Fruit fly (Drosophila melanogaster) whole organism, pupa: ENCODE data around the gene Pldn.
A peak's percentile ranks its signal among the peaks of the same experiment; 100 is the strongest.

ENCODE experiments used
- CG10348 ChIP-seq: fragments of 200-800 bp; sonication (Bioruptor generic); IDR thresholded peaks from 2 replicates; pipeline ENCODE4 v1.3.6; 2022; ENCODE audit warnings: missing biosample characterization, missing genetic modification characterization
- CG13204 ChIP-seq: fragments of 200-800 bp; sonication (Bioruptor generic); optimal IDR thresholded peaks from 2 replicates; lab custom pipeline; 2018; ENCODE audit warnings: missing biosample characterization, mild to moderate bottlenecking, missing genetic modification characterization, moderate library complexity
- CG14655 ChIP-seq: fragments of 200-800 bp; sonication (Bioruptor generic); optimal IDR thresholded peaks from 3 replicates; lab custom pipeline; 2017; ENCODE audit warnings: mild to moderate bottlenecking, missing biosample characterization, missing genetic modification reagents, missing genetic modification characterization
- CG15710 ChIP-seq: fragments of 200-800 bp; sonication (Bioruptor generic); optimal IDR thresholded peaks from 2 replicates; lab custom pipeline; 2018; ENCODE audit warnings: missing biosample characterization, mild to moderate bottlenecking, missing genetic modification characterization, moderate library complexity
- CG17806 ChIP-seq: fragments of 200-800 bp; sonication (Bioruptor generic); optimal IDR thresholded peaks from 2 replicates; lab custom pipeline; 2018; ENCODE audit warnings: missing biosample characterization, mild to moderate bottlenecking, missing genetic modification characterization, moderate library complexity
- CG32121 ChIP-seq: fragments of 200-800 bp; sonication (Bioruptor generic); IDR thresholded peaks from 2 replicates; pipeline ENCODE4 v1.3.6; 2022; ENCODE audit warnings: missing biosample characterization, missing genetic modification characterization
- CG34367 ChIP-seq: fragments of 200-800 bp; sonication (Bioruptor generic); optimal IDR thresholded peaks from 2 replicates; lab custom pipeline; 2018; ENCODE audit warnings: missing biosample characterization, mild to moderate bottlenecking, missing genetic modification characterization
- CG4496 ChIP-seq: fragments of 200-800 bp; sonication (Bioruptor generic); IDR thresholded peaks from 3 replicates; pipeline ENCODE4 v1.3.6; 2022; ENCODE audit warnings: missing biosample characterization, missing genetic modification characterization
- CG8159 ChIP-seq: fragments of 200-800 bp; sonication (Bioruptor generic); optimal IDR thresholded peaks from 3 replicates; lab custom pipeline; 2018; ENCODE audit warnings: missing biosample characterization, mild to moderate bottlenecking, missing genetic modification characterization, moderate library complexity
- CG8301 ChIP-seq: fragments of 200-800 bp; sonication (Bioruptor generic); optimal IDR thresholded peaks from 2 replicates; lab custom pipeline; 2018; ENCODE audit warnings: missing biosample characterization, mild to moderate bottlenecking, missing genetic modification characterization
- CG9948 ChIP-seq: fragments of 200-800 bp; sonication (Bioruptor generic); optimal IDR thresholded peaks from 2 replicates; lab custom pipeline; 2018; ENCODE audit warnings: missing biosample characterization, mild to moderate bottlenecking, missing genetic modification characterization, moderate library complexity
- D1 ChIP-seq: fragments of 200-800 bp; sonication (Bioruptor generic); optimal IDR thresholded peaks from 2 replicates; lab custom pipeline; 2018; ENCODE audit warnings: missing biosample characterization, mild to moderate bottlenecking, missing genetic modification characterization, moderate library complexity
- EcR ChIP-seq: fragments of 200-800 bp; sonication (Bioruptor generic); optimal IDR thresholded peaks from 3 replicates; lab custom pipeline; 2019; ENCODE audit warnings: missing biosample characterization, missing genetic modification characterization, mild to moderate bottlenecking, moderate library complexity, missing genetic modification reagents
- Ets98B ChIP-seq: fragments of 200-800 bp; sonication (Bioruptor generic); IDR thresholded peaks from 2 replicates; pipeline ENCODE4 v1.3.6; 2022; ENCODE audit warnings: missing biosample characterization, missing genetic modification characterization
- Pif1A ChIP-seq: fragments of 200-800 bp; sonication (Bioruptor generic); optimal IDR thresholded peaks from 3 replicates; lab custom pipeline; 2016; ENCODE audit warnings: missing biosample characterization, missing genetic modification characterization
- Pif1B ChIP-seq: fragments of 200-800 bp; sonication (Bioruptor generic); optimal IDR thresholded peaks from 3 replicates; lab custom pipeline; 2016; ENCODE audit warnings: missing biosample characterization, missing genetic modification characterization
- Snoo ChIP-seq: fragments of 200-800 bp; sonication (Bioruptor generic); optimal IDR thresholded peaks from 3 replicates; lab custom pipeline; 2017; ENCODE audit warnings: missing biosample characterization, mild to moderate bottlenecking, missing genetic modification characterization, inconsistent platforms
- fd96Ca ChIP-seq: fragments of 200-800 bp; sonication (Bioruptor generic); IDR thresholded peaks from 3 replicates; pipeline ENCODE4 v1.3.6; 2022; ENCODE audit warnings: missing biosample characterization, missing genetic modification characterization
- rn ChIP-seq: fragments of 200-800 bp; sonication (Bioruptor generic); IDR thresholded peaks from 2 replicates; pipeline ENCODE4 v1.3.6; 2022; ENCODE audit warnings: missing biosample characterization, missing genetic modification characterization

The Pldn gene

DNA sequence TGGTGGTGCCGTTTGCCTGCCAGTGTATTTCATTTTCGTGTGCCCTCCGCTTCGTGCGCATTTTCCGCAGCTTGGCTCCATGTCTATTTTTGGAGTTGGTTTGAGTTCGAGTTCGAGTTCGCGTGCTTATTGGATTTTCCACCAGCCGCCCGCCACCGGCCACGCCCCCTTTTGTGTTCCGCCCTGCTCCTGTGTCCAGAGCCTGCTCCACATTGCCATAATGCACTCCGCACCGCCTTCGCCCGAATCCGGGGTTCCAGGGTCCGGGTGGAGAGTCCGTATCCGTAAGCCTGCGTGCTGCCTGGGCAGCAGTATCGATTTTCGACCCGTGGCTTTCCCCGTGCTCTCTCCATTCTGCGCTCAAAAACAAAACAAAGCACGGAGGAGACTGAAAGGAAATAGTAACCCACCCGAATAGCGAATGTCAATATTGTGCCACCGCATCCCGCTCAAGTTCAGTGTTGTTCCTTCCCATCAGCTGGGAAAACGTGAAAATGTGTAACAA is 12.8 kb downstream of the Pldn start:
- TF ChIP-seq CG15710 = no peak

DNA sequence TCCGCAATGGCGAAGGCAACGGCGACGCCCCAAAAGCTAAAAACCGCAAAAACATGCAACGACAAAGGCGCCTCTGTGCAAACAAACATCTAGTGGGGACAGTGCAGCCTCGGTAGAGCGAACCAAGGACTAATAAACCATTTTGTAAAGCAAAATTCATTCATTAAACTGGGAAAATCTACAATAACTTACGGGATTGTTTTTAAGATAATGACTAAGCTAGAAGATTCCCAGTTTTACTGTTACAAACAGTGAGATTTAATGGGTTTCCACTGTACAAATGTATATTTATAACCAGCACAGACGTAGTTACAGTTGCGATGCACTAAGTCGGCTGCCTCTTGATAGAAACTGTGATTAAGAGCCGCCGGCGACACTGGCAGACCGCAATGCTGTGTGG is 35.0 kb downstream of the Pldn start:
- TF ChIP-seq rn (GFP tag; lab: Robert Waterston, UW) (peak; percentile 38; the same call in 1 of the 2 replicates), CG15710 (peak; percentile 54), CG8301 (tag; lab: Kevin White, UChicago) (peak; percentile 63), CG4496 (peak; percentile 93), Snoo (tag; lab: Kevin White, UChicago) (no peak), CG10348 (GFP tag; lab: Robert Waterston, UW) (peak; percentile 85; the same call in 1 of the 2 replicates), Ets98B (GFP tag; lab: Robert Waterston, UW) (peak; percentile 92), CG32121 (peak; percentile 82), EcR (GFP tag; lab: Kevin White, UChicago) (no peak), CG9948 (tag; lab: Kevin White, UChicago) (no peak), CG8159 (peak; percentile 59), Pif1B (peak; percentile 7), CG34367 (tag; lab: Kevin White, UChicago) (peak; percentile 37), CG14655 (GFP tag; lab: Kevin White, UChicago) (peak; percentile 82), fd96Ca (GFP tag; lab: Robert Waterston, UW) (peak; percentile 91), Pif1A (GFP tag; lab: Kevin White, UChicago) (peak; percentile 50), D1 (tag; lab: Kevin White, UChicago) (no peak), CG17806 (tag; lab: Kevin White, UChicago) (peak; percentile 51)
- TF ChIP-seq, all 21 proteins: peak for 14

DNA sequence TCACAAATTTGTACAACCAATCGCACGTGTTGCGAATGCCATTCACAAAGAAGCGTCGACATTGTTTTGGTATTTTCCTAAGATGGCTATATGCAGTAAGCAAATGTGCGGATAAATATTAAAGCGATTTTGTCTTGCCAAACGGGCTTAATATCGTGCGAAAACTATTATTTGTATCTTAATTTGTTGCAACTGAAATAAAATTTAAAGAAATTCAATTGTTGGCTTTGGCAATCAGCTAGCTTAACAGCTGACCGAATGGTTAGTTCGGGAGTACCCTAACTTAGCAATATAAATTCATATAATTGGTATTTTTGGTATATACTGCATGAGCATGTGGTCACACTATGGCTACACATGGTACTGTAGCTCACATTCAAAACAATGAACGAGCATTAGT is 42.8 kb downstream of the Pldn start, which contains the start of the genes RIOK1 and Polr3H:
TSS of gene RIOK1 (minus strand) at position 65 of the 400 bp plus-strand sequence.
TSS of gene Polr3H (plus strand) at position 347 of the 400 bp plus-strand sequence.
- TF ChIP-seq CG10348 (GFP tag; lab: Robert Waterston, UW) (no peak), CG34367 (tag; lab: Kevin White, UChicago) (peak; percentile 28), fd96Ca (GFP tag; lab: Robert Waterston, UW) (peak; percentile 66; the same call in 2 of the 3 replicates), CG4496 (peak; percentile 30; the same call in 1 of the 3 replicates), Ets98B (GFP tag; lab: Robert Waterston, UW) (peak; percentile 60)

DNA sequence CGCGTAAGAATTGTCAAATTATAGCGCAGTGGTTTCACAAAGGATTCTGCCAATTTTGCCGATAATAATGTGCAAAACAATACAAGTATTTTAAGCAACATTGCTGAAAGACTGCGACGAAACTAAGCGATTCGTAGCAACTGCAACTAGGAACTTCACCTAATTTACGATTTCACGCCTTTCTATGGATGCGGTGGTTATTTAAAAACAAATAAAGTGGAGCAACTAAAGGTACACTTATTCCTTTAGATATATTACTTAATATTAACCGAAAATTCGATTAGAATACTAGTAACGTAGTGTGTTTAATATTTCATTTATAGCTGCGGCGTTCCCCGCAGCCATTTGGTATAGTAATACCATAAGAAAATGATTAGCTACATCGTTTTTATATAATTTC is 45.3 kb downstream of the Pldn start, which contains the start of gene CG6071:
TSS of gene CG6071 (minus strand) at position 101 of the 400 bp plus-strand sequence.
- no peak for TF ChIP-seq D1 (tag; lab: Kevin White, UChicago)
- TF ChIP-seq CG13204 (GFP tag; lab: Kevin White, UChicago) = no peak
- no peak for TF ChIP-seq CG4496
- no peak for TF ChIP-seq Pif1B
- TF ChIP-seq Snoo (tag; lab: Kevin White, UChicago) = no peak
- no peak for TF ChIP-seq Ets98B (GFP tag; lab: Robert Waterston, UW)
- no peak for TF ChIP-seq CG10348 (GFP tag; lab: Robert Waterston, UW)
- TF ChIP-seq EcR (GFP tag; lab: Kevin White, UChicago) = no peak
- no peak for TF ChIP-seq CG17806 (tag; lab: Kevin White, UChicago)
